Worm (Caenorhabditis elegans): ENCODE measurements around the gene C18H9.6.

DNA sequence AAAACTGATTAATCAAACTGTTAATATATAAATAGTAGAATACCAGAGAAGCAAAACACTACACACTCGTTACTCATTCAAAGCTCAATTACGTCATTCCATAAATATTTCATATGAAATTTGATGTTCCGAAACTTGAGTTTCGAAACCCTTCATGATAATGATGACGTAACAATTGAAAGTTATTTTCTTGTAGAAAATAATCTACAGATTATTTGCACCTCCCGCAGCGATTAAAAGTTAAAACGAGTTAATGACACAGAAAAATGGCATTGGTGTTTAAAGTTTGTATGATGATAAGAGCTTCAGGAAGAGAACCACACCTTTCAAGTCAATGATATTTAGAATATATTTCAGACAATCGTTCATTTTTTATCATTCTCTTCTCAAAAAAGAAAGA is 27.5 kb downstream of the C18H9.6 start, which contains the start of gene H43E16.1:
- TF ChIP-seq F57A8.1 (GFP tag; optimal IDR thresholded peaks at IDR 0.05) (no peak), ceh-91 (GFP tag; IDR thresholded peaks at IDR 0.05) (no peak), egrh-3 (GFP tag; IDR thresholded peaks at IDR 0.05) (no peak), cebp-2 (GFP tag; IDR thresholded peaks at IDR 0.05) (no peak), lag-1 (GFP tag; IDR thresholded peaks at IDR 0.05) (no peak), ceh-58 (GFP tag; IDR thresholded peaks at IDR 0.05) (no peak)
